Fruit fly (Drosophila melanogaster): Measurements from ENCODE around the gene CG18476.

Gene CG18476

DNA sequence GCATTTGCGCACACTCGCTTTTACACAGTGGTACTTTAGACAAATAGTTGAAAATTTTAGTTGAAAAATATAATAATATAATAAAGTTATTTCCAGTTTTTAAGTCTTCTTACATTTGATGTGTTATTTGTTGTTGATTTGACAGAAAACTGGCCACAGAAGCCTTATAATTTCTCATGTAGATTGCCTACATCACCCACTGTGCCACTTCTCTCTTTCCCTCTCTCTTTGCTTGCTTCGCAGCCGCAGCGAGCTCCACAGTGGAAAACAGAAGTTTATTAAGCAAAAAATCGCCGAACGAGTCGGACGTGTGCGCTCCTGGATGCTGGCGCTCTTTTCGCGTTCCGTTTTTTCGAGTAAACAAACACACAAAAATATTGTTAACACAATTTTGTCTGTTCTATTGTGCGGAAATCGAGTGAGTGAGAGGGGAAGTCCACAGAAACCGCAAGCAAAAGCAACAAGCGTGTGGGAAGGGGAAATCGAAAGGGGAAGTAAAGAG, 22.0 kb downstream of the CG18476 start, which contains the start of gene CG42327:
Gene CG42327 (plus strand): TSS at position 277 of the 502 bp plus-strand sequence.
- TF ChIP-seq Poxn (GFP tag; IDR thresholded peaks at IDR 0.05) = 0 out of 2 replicates have a peak, but pooled peaks have one; percentile 29
- TF ChIP-seq CG1792 (GFP tag; optimal IDR thresholded peaks at IDR 0.05) = peak; percentile 65
- TF ChIP-seq wor (GFP tag; IDR thresholded peaks at IDR 0.05) = peak; percentile 93
- peak; percentile 96 for TF ChIP-seq az2 (GFP tag; optimal IDR thresholded peaks at IDR 0.05)
- TF ChIP-seq Hr3 (GFP tag; optimal IDR thresholded peaks at IDR 0.05) = peak; percentile 92
- peak; percentile 68 for TF ChIP-seq YL-1 (GFP tag; optimal IDR thresholded peaks at IDR 0.05)
- peak; percentile 91 for TF ChIP-seq wdn (GFP tag; IDR thresholded peaks at IDR 0.05)
- TF ChIP-seq CG18262 (tag; optimal IDR thresholded peaks at IDR 0.05) = peak; percentile 97
- TF ChIP-seq Side (GFP tag; optimal IDR thresholded peaks at IDR 0.05) = peak; percentile 79
- TF ChIP-seq CG6654 (GFP tag; optimal IDR thresholded peaks at IDR 0.05) = peak; percentile 77
- TF ChIP-seq da (GFP tag; optimal IDR thresholded peaks at IDR 0.05) = peak; percentile 10
- peak; percentile 86 for TF ChIP-seq her (GFP tag; optimal IDR thresholded peaks at IDR 0.05)
- TF ChIP-seq Spps (tag; optimal IDR thresholded peaks at IDR 0.05) = peak; percentile 94
- 0 out of 2 replicates have a peak, but pooled peaks have one; percentile 47 for TF ChIP-seq Scr (GFP tag; IDR thresholded peaks at IDR 0.05; ENCODE audit: partially characterized antibody)
- peak; percentile 88 for TF ChIP-seq lilli (GFP tag; optimal IDR thresholded peaks at IDR 0.05)
- TF ChIP-seq CG18619 (GFP tag; optimal IDR thresholded peaks at IDR 0.05) = peak; percentile 88
- peak; percentile 95 for TF ChIP-seq CG12659 (GFP tag; optimal IDR thresholded peaks at IDR 0.05)
- TF ChIP-seq CG3281 (GFP tag; optimal IDR thresholded peaks at IDR 0.05) = peak; percentile 88
- TF ChIP-seq CG15011 (GFP tag; optimal IDR thresholded peaks at IDR 0.05) = peak; percentile 80
- peak; percentile 91 for TF ChIP-seq grau (tag; optimal IDR thresholded peaks at IDR 0.05)
- peak; percentile 26 for TF ChIP-seq CG15073 (GFP tag; optimal IDR thresholded peaks at IDR 0.05)
- TF ChIP-seq en (GFP tag; optimal IDR thresholded peaks at IDR 0.05) = peak; percentile 66
- TF ChIP-seq HmgD (GFP tag; optimal IDR thresholded peaks at IDR 0.05) = peak; percentile 58
- TF ChIP-seq CG8765 (GFP tag; IDR thresholded peaks at IDR 0.05) = peak; percentile 89
- peak; percentile 1 for TF ChIP-seq Sry-δ (GFP tag; optimal IDR thresholded peaks at IDR 0.05)
- peak; percentile 66 for TF ChIP-seq nerfin-2 (GFP tag; IDR thresholded peaks at IDR 0.05; ENCODE audit: partially characterized antibody)
- TF ChIP-seq Blimp-1 (GFP tag; optimal IDR thresholded peaks at IDR 0.05) = peak; percentile 97
- TF ChIP-seq CoRest (tag; optimal IDR thresholded peaks at IDR 0.05) = peak; percentile 91
- peak; percentile 72 for TF ChIP-seq NFAT (GFP tag; IDR thresholded peaks at IDR 0.05)
- peak; percentile 86 for TF ChIP-seq CG11723 (GFP tag; optimal IDR thresholded peaks at IDR 0.05)
- peak; percentile 88 for TF ChIP-seq CG3065 (GFP tag; optimal IDR thresholded peaks at IDR 0.05)
- peak; percentile 87 for TF ChIP-seq CG13296 (GFP tag; optimal IDR thresholded peaks at IDR 0.05)
- TF ChIP-seq CG33557 (GFP tag; optimal IDR thresholded peaks at IDR 0.05) = peak; percentile 73
- TF ChIP-seq Tbp (GFP tag; optimal IDR thresholded peaks at IDR 0.05) = no peak
- TF ChIP-seq CkIIα-i1 (GFP tag; IDR thresholded peaks at IDR 0.05) = peak; percentile 26; the same call in 1 of the 2 replicates
- peak; percentile 91 for TF ChIP-seq CG2678 (tag; optimal IDR thresholded peaks at IDR 0.05)
- TF ChIP-seq insv (GFP tag; optimal IDR thresholded peaks at IDR 0.05) = peak in 1 of 2 experiments; percentile 44
- peak; percentile 90 for TF ChIP-seq slbo (GFP tag; IDR thresholded peaks at IDR 0.05)
- TF ChIP-seq gce (GFP tag; IDR thresholded peaks at IDR 0.05) = peak; percentile 91
- peak; percentile 92 for TF ChIP-seq CG11093 (GFP tag; IDR thresholded peaks at IDR 0.05)
- TF ChIP-seq CG9932 (GFP tag; IDR thresholded peaks at IDR 0.05) = peak; percentile 80
- peak; percentile 77 for TF ChIP-seq pho (GFP tag; optimal IDR thresholded peaks at IDR 0.05)
- TF ChIP-seq CG14710 (tag; optimal IDR thresholded peaks at IDR 0.05) = peak; percentile 91
- peak; percentile 95 for TF ChIP-seq CG10209 (GFP tag; optimal IDR thresholded peaks at IDR 0.05)
- TF ChIP-seq CG17802 (tag; optimal IDR thresholded peaks at IDR 0.05) = peak; percentile 79
- peak; percentile 92 for TF ChIP-seq CG17568 (GFP tag; optimal IDR thresholded peaks at IDR 0.05)
- TF ChIP-seq ash1 (GFP tag; optimal IDR thresholded peaks at IDR 0.05) = peak; percentile 21
- peak; percentile 67 for TF ChIP-seq Gsc (GFP tag; IDR thresholded peaks at IDR 0.05)
- TF ChIP-seq ap (GFP tag; IDR thresholded peaks at IDR 0.05) = peak; percentile 93
- peak; percentile 4 for TF ChIP-seq ftz-f1 (GFP tag; optimal IDR thresholded peaks at IDR 0.05)
